Fruit fly (Drosophila melanogaster) whole organism, wandering third instar larva: ENCODE results near the gene CG15772.

Source experiments
- Abd-B ChIP-seq: fragments of >200 bp; optimal IDR thresholded peaks from 2 replicates; lab custom pipeline; 2017; ENCODE audit warnings: missing biosample characterization, missing genetic modification characterization
- CG32264 ChIP-seq: fragments of 200-800 bp; sonication (Bioruptor generic); optimal IDR thresholded peaks from 2 replicates; lab custom pipeline; 2016; ENCODE audit warnings: missing biosample characterization, missing genetic modification characterization
- CG9705 ChIP-seq: fragments of 200-800 bp; sonication (Bioruptor generic); optimal IDR thresholded peaks from 2 replicates; lab custom pipeline; 2018; ENCODE audit warnings: missing biosample characterization, mild to moderate bottlenecking, missing genetic modification characterization
- CrebA ChIP-seq: fragments of 200-800 bp; sonication (Bioruptor generic); optimal IDR thresholded peaks from 2 replicates; lab custom pipeline; 2016; ENCODE audit warnings: missing biosample characterization, mild to moderate bottlenecking, missing genetic modification characterization, borderline replicate concordance
- Dfd ChIP-seq: fragments of >200 bp; optimal IDR thresholded peaks from 2 replicates; lab custom pipeline; 2017; ENCODE audit warnings: missing biosample characterization, missing genetic modification characterization
- Dif ChIP-seq: fragments of 200-275, 200-300 bp; sonication (Bioruptor generic); optimal IDR thresholded peaks from 2 replicates; lab custom pipeline; 2018; ENCODE audit warnings: missing biosample characterization, missing genetic modification characterization; ENCODE audit not compliant: partially characterized antibody
- GATAd ChIP-seq: sonication (Bioruptor generic); optimal IDR thresholded peaks from 2 replicates; lab custom pipeline; 2016; ENCODE audit warnings: missing biosample characterization, missing genetic modification characterization
- HLH106 ChIP-seq: fragments of 200-800 bp; optimal IDR thresholded peaks from 3 replicates; lab custom pipeline; 2019; ENCODE audit warnings: missing biosample characterization, mild to moderate bottlenecking, missing genetic modification characterization, moderate library complexity
- Hnf4 ChIP-seq: fragments of 200-800 bp; sonication (Bioruptor generic); optimal IDR thresholded peaks from 2 replicates; lab custom pipeline; 2016; ENCODE audit warnings: missing biosample characterization, mild to moderate bottlenecking, missing genetic modification characterization
- Hr78 ChIP-seq: fragments of >200 bp; optimal IDR thresholded peaks from 2 replicates; lab custom pipeline; 2017; ENCODE audit warnings: missing biosample characterization, missing genetic modification characterization
- Hr83 ChIP-seq: fragments of 200-300 bp; sonication (Bioruptor generic); optimal IDR thresholded peaks from 2 replicates; lab custom pipeline; 2016; ENCODE audit warnings: missing biosample characterization, mild to moderate bottlenecking, missing genetic modification characterization, moderate library complexity; ENCODE audit not compliant: poor library complexity, severe bottlenecking
- Jra ChIP-seq: sonication (Bioruptor generic); optimal IDR thresholded peaks from 2 replicates; lab custom pipeline; 2016; ENCODE audit warnings: missing biosample characterization, missing genetic modification characterization
- Mio ChIP-seq: sonication (Bioruptor generic); optimal IDR thresholded peaks from 2 replicates; lab custom pipeline; 2016; ENCODE audit warnings: missing biosample characterization, missing genetic modification characterization
- Myc ChIP-seq: fragments of >200 bp; optimal IDR thresholded peaks from 2 replicates; lab custom pipeline; 2017
- N ChIP-seq: fragments of >200 bp; optimal IDR thresholded peaks from 2 replicates; lab custom pipeline; 2018; ENCODE audit warnings: missing biosample characterization, missing external identifiers, missing genetic modification characterization
- OdsH ChIP-seq: fragments of 200-800 bp; sonication (Bioruptor generic); optimal IDR thresholded peaks from 2 replicates; lab custom pipeline; 2016; ENCODE audit warnings: missing biosample characterization, mild to moderate bottlenecking, missing genetic modification characterization
- Sp1 ChIP-seq: fragments of 200-800 bp; sonication (Bioruptor generic); optimal IDR thresholded peaks from 3 replicates; lab custom pipeline; 2019; ENCODE audit warnings: missing biosample characterization, mild to moderate bottlenecking, missing genetic modification characterization, moderate library complexity
- Vsx2 ChIP-seq: fragments of 200-300, 225-300 bp; sonication (Bioruptor generic); optimal IDR thresholded peaks from 2 replicates; lab custom pipeline; 2018; ENCODE audit warnings: missing biosample characterization, missing genetic modification characterization; ENCODE audit not compliant: partially characterized antibody
- br ChIP-seq: fragments of 200-800 bp; sonication (Bioruptor generic); optimal IDR thresholded peaks from 2 replicates; lab custom pipeline; 2016; ENCODE audit warnings: missing biosample characterization, missing genetic modification characterization
- brk ChIP-seq: fragments of 200-800 bp; sonication (Bioruptor generic); optimal IDR thresholded peaks from 2 replicates; lab custom pipeline; 2016; ENCODE audit warnings: missing biosample characterization, mild to moderate bottlenecking, missing genetic modification characterization
- dl ChIP-seq, 2 experiments: fragments of 175-275, 200-275 bp in 1 of 2; fragments of 200-275 bp in 1 of 2; sonication (Bioruptor generic); optimal IDR thresholded peaks; lab custom pipeline; 2018; ENCODE audit warnings: mild to moderate bottlenecking in 2 of 2, missing biosample characterization in 2 of 2, missing genetic modification characterization in 2 of 2, moderate library complexity in 2 of 2; ENCODE audit not compliant: partially characterized antibody in 2 of 2, insufficient read depth in 1 of 2
- dmrt93B ChIP-seq: fragments of 200-800 bp; sonication (Bioruptor generic); optimal IDR thresholded peaks from 2 replicates; lab custom pipeline; 2018; ENCODE audit warnings: missing biosample characterization, mild to moderate bottlenecking, missing genetic modification characterization
- dsf ChIP-seq: sonication (Bioruptor generic); optimal IDR thresholded peaks from 2 replicates; lab custom pipeline; 2016; ENCODE audit warnings: missing biosample characterization, missing genetic modification characterization, borderline replicate concordance
- ey ChIP-seq: fragments of 200-800 bp; sonication (Bioruptor generic); optimal IDR thresholded peaks from 2 replicates; lab custom pipeline; 2016; ENCODE audit warnings: missing biosample characterization, missing genetic modification characterization
- foxo ChIP-seq, 2 experiments: fragments of 200-800 bp; sonication (Bioruptor generic); optimal IDR thresholded peaks; 2 replicates in 1 of 2; 3 replicates in 1 of 2; lab custom pipeline; 2016 to 2017; ENCODE audit warnings: missing biosample characterization in 2 of 2, missing genetic modification characterization in 2 of 2
- fru ChIP-seq: fragments of 200-800 bp; sonication (Bioruptor generic); optimal IDR thresholded peaks from 3 replicates; lab custom pipeline; 2016; ENCODE audit warnings: missing biosample characterization, mild to moderate bottlenecking, missing genetic modification characterization
- h ChIP-seq: fragments of 200-800 bp; sonication (Bioruptor generic); optimal IDR thresholded peaks from 3 replicates; lab custom pipeline; 2016; ENCODE audit warnings: missing biosample characterization, mild to moderate bottlenecking, missing genetic modification characterization
- jim ChIP-seq: fragments of 175-275, 200-325 bp; sonication (Bioruptor generic); optimal IDR thresholded peaks from 2 replicates; lab custom pipeline; 2016; ENCODE audit warnings: missing biosample characterization, mild to moderate bottlenecking, missing genetic modification characterization
- lola ChIP-seq: fragments of >200 bp; optimal IDR thresholded peaks from 2 replicates; lab custom pipeline; 2017; ENCODE audit warnings: missing biosample characterization, missing genetic modification characterization
- pan ChIP-seq: fragments of >200 bp; optimal IDR thresholded peaks from 2 replicates; lab custom pipeline; 2017
- psq ChIP-seq: fragments of 200-800 bp; sonication (Bioruptor generic); optimal IDR thresholded peaks from 3 replicates; lab custom pipeline; 2017; ENCODE audit warnings: missing biosample characterization, mild to moderate bottlenecking, missing genetic modification characterization, moderate library complexity
- rgr ChIP-seq: fragments of 200-800 bp; sonication (Bioruptor generic); optimal IDR thresholded peaks from 3 replicates; lab custom pipeline; 2016; ENCODE audit warnings: missing biosample characterization, mild to moderate bottlenecking, missing genetic modification characterization
- sage ChIP-seq: fragments of 200-800 bp; sonication (Bioruptor generic); optimal IDR thresholded peaks from 2 replicates; lab custom pipeline; 2016; ENCODE audit warnings: missing biosample characterization, mild to moderate bottlenecking, missing genetic modification characterization
- sv ChIP-seq: fragments of 200-800 bp; sonication (Bioruptor generic); optimal IDR thresholded peaks from 3 replicates; lab custom pipeline; 2016; ENCODE audit warnings: missing biosample characterization, missing genetic modification characterization
- tai ChIP-seq: sonication (Bioruptor generic); optimal IDR thresholded peaks from 2 replicates; lab custom pipeline; 2016; ENCODE audit warnings: missing biosample characterization, missing genetic modification characterization
- usp ChIP-seq: fragments of >200 bp; optimal IDR thresholded peaks from 2 replicates; lab custom pipeline; 2017; ENCODE audit warnings: missing biosample characterization, missing genetic modification characterization
- woc ChIP-seq: sonication (Bioruptor generic); optimal IDR thresholded peaks from 2 replicates; lab custom pipeline; 2016; ENCODE audit warnings: missing biosample characterization, mild to moderate bottlenecking, missing genetic modification characterization

CG15772 gene

dm6 chrX:5714786-5715185 lies 37.3 kb upstream of the CG15772 start:
- no peak for TF ChIP-seq jim (GFP tag; lab: Kevin White, UChicago)
- TF ChIP-seq foxo (GFP tag; optimal IDR thresholded peaks at IDR 0.05; lab: Kevin White, UChicago) = no peak
- no peak for TF ChIP-seq dl (GFP tag; optimal IDR thresholded peaks at IDR 0.05; lab: Kevin White, UChicago; ENCODE audit: insufficient read depth in 1 of 2, partially characterized antibody in 2 of 2)
- TF ChIP-seq lola (GFP tag; lab: Kevin White, UChicago) = no peak
- TF ChIP-seq OdsH (GFP tag; lab: Kevin White, UChicago) = no peak
- no peak for TF ChIP-seq dmrt93B (GFP tag; lab: Kevin White, UChicago)
- no peak for TF ChIP-seq Abd-B (GFP tag; lab: Kevin White, UChicago)
- TF ChIP-seq Dif (GFP tag; lab: Kevin White, UChicago) = no peak
- no peak for TF ChIP-seq N (GFP tag; lab: Kevin White, UChicago)
- TF ChIP-seq tai = no peak
- no peak for TF ChIP-seq rgr (GFP tag; lab: Kevin White, UChicago)
- no peak for TF ChIP-seq fru (GFP tag; lab: Kevin White, UChicago)
- no peak for TF ChIP-seq Hnf4 (GFP tag; lab: Kevin White, UChicago)
- TF ChIP-seq Sp1 (GFP tag; lab: Kevin White, UChicago) = no peak
- TF ChIP-seq Jra = no peak
- TF ChIP-seq GATAd = no peak
- no peak for TF ChIP-seq Dfd (GFP tag; lab: Kevin White, UChicago)
- no peak for TF ChIP-seq h (GFP tag; lab: Kevin White, UChicago)
- no peak for TF ChIP-seq ey (GFP tag; lab: Kevin White, UChicago)
- TF ChIP-seq, all 38 proteins: peak for 0

- TF ChIP-seq sage (GFP tag; lab: Kevin White, UChicago) (no peak), rgr (GFP tag; lab: Kevin White, UChicago) (peak; percentile 22), woc (GFP tag; lab: Kevin White, UChicago) (no peak), Dfd (GFP tag; lab: Kevin White, UChicago) (no peak), psq (no peak), tai (no peak), fru (GFP tag; lab: Kevin White, UChicago) (peak; percentile 19), N (GFP tag; lab: Kevin White, UChicago) (peak; percentile 35), CrebA (peak; percentile 46), Mio (GFP tag; lab: Kevin White, UChicago) (no peak), ey (GFP tag; lab: Kevin White, UChicago) (peak; percentile 11), Myc (peak; percentile 45), h (GFP tag; lab: Kevin White, UChicago) (peak; percentile 29), dsf (GFP tag; lab: Kevin White, UChicago) (no peak), Jra (no peak), Sp1 (GFP tag; lab: Kevin White, UChicago) (peak; percentile 38), Vsx2 (GFP tag; lab: Kevin White, UChicago) (no peak), foxo (GFP tag; optimal IDR thresholded peaks at IDR 0.05; lab: Kevin White, UChicago) (peak in 1 of 2 experiments; percentile 34)
Observed at dm6 chrX:5715455-5716227, 36.4 kb upstream of the CG15772 start.

DNA sequence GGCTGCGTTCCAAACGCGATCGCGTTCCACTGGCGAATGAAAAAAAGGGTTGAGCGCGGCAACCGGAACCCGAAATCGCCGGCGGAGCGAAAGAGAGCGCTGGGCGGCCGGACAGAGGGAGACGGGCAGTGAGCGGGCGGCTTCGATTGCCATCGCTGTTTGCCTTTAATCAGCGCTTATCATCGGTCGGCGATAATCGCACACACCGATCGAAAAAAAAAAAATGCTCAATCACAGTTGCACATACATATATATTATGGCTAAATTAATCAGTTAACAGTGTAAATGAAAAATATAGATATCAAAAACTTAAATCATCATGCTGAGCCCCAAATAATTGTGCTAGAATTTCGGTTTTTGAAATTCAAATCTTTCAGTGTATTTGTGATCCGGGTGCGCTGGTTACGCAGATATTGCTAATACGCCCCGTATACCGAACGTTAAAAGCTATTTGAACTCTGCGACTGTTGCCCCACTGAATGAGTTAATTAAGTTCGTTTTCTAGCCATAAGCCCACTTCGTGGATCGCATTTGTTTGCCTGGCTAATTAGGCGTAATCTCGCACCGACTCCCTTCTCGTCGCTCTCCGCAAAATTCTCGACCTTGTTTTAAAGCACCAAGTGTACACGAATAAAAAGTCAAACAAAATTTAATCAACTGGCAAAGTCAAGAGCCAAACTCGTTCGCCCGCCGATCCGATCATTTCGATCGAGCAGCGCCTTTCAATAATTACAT lies 34.1 kb upstream of the CG15772 start, which contains the start of gene CG33080:
Gene CG33080, minus strand, starts transcription at position 38 of the 735 bp plus-strand sequence.
- TF ChIP-seq Sp1 (GFP tag; lab: Kevin White, UChicago) (no peak), Mio (GFP tag; lab: Kevin White, UChicago) (no peak), brk (GFP tag; lab: Kevin White, UChicago) (no peak), Dif (GFP tag; lab: Kevin White, UChicago) (no peak), Jra (no peak), lola (GFP tag; lab: Kevin White, UChicago) (no peak), foxo (GFP tag; optimal IDR thresholded peaks at IDR 0.05; lab: Kevin White, UChicago) (peak in 1 of 2 experiments; percentile 23), CG9705 (GFP tag; lab: Kevin White, UChicago) (no peak), dmrt93B (GFP tag; lab: Kevin White, UChicago) (no peak), tai (no peak), Hnf4 (GFP tag; lab: Kevin White, UChicago) (peak; percentile 27), OdsH (GFP tag; lab: Kevin White, UChicago) (no peak), dsf (GFP tag; lab: Kevin White, UChicago) (no peak), Hr83 (GFP tag; lab: Kevin White, UChicago) (no peak), pan (lab: Kevin White, UChicago) (no peak), usp (GFP tag; lab: Kevin White, UChicago) (no peak), ey (GFP tag; lab: Kevin White, UChicago) (no peak), Dfd (GFP tag; lab: Kevin White, UChicago) (no peak), Hr78 (no peak), rgr (GFP tag; lab: Kevin White, UChicago) (peak; percentile 13), Vsx2 (GFP tag; lab: Kevin White, UChicago) (peak; percentile 97), dl (GFP tag; optimal IDR thresholded peaks at IDR 0.05; lab: Kevin White, UChicago; ENCODE audit: insufficient read depth in 1 of 2, partially characterized antibody in 2 of 2) (no peak), N (GFP tag; lab: Kevin White, UChicago) (no peak), Abd-B (GFP tag; lab: Kevin White, UChicago) (no peak), sage (GFP tag; lab: Kevin White, UChicago) (no peak), jim (GFP tag; lab: Kevin White, UChicago) (no peak), psq (no peak), woc (GFP tag; lab: Kevin White, UChicago) (no peak), Myc (no peak), GATAd (no peak), CrebA (no peak), CG32264 (no peak), sv (GFP tag; lab: Kevin White, UChicago) (no peak), h (GFP tag; lab: Kevin White, UChicago) (peak; percentile 55), br (peak; percentile 15), HLH106 (tag; lab: Kevin White, UChicago) (peak; percentile 7)
